Fruit fly (Drosophila melanogaster): Measurements from ENCODE around the gene Tfb4.

DNA sequence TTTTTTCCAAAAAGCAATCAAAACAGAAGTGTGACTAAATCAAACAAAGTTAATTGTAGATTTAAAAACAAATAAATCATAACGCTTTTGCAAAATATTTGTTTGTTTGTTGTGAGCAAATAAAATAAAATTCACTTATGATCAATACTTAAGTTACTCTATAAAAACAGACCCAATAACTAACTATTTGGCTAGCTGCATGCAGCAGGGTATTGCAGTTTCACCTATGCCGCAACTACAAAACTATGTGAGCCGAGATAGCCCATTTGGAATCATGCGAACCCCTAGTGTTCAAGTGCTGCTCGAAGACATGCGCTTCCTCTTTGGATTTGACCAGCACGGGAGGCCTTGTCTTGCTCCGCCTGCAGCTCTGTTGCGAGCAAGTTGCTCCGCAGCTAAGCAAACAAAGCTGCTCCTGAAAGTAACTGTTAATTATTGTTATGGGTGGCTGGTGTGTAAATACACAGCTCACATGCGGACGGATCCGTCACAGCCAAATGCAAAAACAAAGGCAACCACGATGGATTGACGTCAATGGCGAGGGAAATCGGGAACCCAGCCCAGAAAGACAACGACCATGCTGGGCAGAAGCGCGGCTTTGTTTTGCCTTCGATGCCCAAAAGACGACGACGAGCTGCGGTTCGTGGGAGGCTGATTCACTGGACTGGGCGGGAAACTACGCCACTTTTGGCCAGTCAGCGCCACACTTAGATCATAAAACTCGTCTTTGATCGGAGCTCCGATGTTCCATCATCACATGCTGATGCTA lies 28.4 kb downstream of the Tfb4 start:
- TF ChIP-seq CG5204 (GFP tag; optimal IDR thresholded peaks at IDR 0.05) (peak; percentile 7), Mnt (GFP tag; optimal IDR thresholded peaks at IDR 0.05) (no peak), CG7101 (tag; optimal IDR thresholded peaks at IDR 0.05) (peak; percentile 2), ovo (GFP tag; optimal IDR thresholded peaks at IDR 0.05) (no peak), Crg-1 (GFP tag; optimal IDR thresholded peaks at IDR 0.05) (peak; percentile 58), CG33017 (tag; optimal IDR thresholded peaks at IDR 0.05) (no peak), cic (GFP tag; optimal IDR thresholded peaks at IDR 0.05) (no peak)
